Fruit fly (Drosophila melanogaster) whole organism, prepupa: ENCODE measurements around the gene CG42635.

ENCODE experiments used
- CG10631 ChIP-seq: fragments of 200-800 bp; sonication (Bioruptor generic); optimal IDR thresholded peaks from 2 replicates; lab custom pipeline; 2016; ENCODE audit warnings: missing biosample characterization, missing genetic modification characterization
- CG11294 ChIP-seq: fragments of 200-800 bp; sonication (Bioruptor generic); IDR thresholded peaks from 2 replicates; pipeline ENCODE4 v1.3.6; 2022; ENCODE audit warnings: missing biosample characterization, missing genetic modification characterization
- CG11902 ChIP-seq: fragments of 200-800 bp; sonication (Bioruptor generic); optimal IDR thresholded peaks from 3 replicates; lab custom pipeline; 2016; ENCODE audit warnings: missing biosample characterization, missing genetic modification characterization
- CG15336 ChIP-seq: fragments of 200-800 bp; sonication (Bioruptor generic); IDR thresholded peaks from 2 replicates; pipeline ENCODE4 v1.3.6; 2022; ENCODE audit warnings: missing biosample characterization, missing genetic modification characterization
- CG1621 ChIP-seq: fragments of 200-800 bp; sonication (Bioruptor generic); optimal IDR thresholded peaks from 3 replicates; lab custom pipeline; 2018; ENCODE audit warnings: missing biosample characterization, mild to moderate bottlenecking, missing genetic modification characterization
- CG3032 ChIP-seq: fragments of 200-800 bp; optimal IDR thresholded peaks from 2 replicates; lab custom pipeline; 2019; ENCODE audit warnings: missing biosample characterization, mild to moderate bottlenecking, missing genetic modification characterization, moderate library complexity
- CG31627 ChIP-seq: fragments of 200-800 bp; sonication (Bioruptor generic); optimal IDR thresholded peaks from 3 replicates; lab custom pipeline; 2016; ENCODE audit warnings: missing biosample characterization, missing genetic modification characterization
- CG32006 ChIP-seq: fragments of 200-800 bp; sonication (Bioruptor generic); optimal IDR thresholded peaks from 3 replicates; lab custom pipeline; 2017; ENCODE audit warnings: missing biosample characterization, mild to moderate bottlenecking, missing genetic modification characterization
- CG34406 ChIP-seq: fragments of 200-800 bp; sonication (Bioruptor generic); optimal IDR thresholded peaks from 3 replicates; lab custom pipeline; 2016; ENCODE audit warnings: missing biosample characterization, missing genetic modification characterization
- CG3919 ChIP-seq: fragments of 200-800 bp; sonication (Bioruptor generic); optimal IDR thresholded peaks from 3 replicates; lab custom pipeline; 2016; ENCODE audit warnings: missing biosample characterization, missing genetic modification characterization
- CG4318 ChIP-seq: fragments of 200-800 bp; sonication (Bioruptor generic); optimal IDR thresholded peaks from 3 replicates; lab custom pipeline; 2017; ENCODE audit warnings: missing biosample characterization, mild to moderate bottlenecking, missing genetic modification characterization
- CG6163 ChIP-seq: fragments of 200-800 bp; sonication (Bioruptor generic); IDR thresholded peaks from 3 replicates; pipeline ENCODE4 v1.3.6; 2022; ENCODE audit warnings: missing biosample characterization, missing genetic modification characterization
- CG6276 ChIP-seq: fragments of 200-800 bp; sonication (Bioruptor generic); optimal IDR thresholded peaks from 2 replicates; lab custom pipeline; 2017; ENCODE audit warnings: missing biosample characterization, mild to moderate bottlenecking, missing genetic modification characterization
- CG6792 ChIP-seq: fragments of 200-800 bp; sonication (Bioruptor generic); optimal IDR thresholded peaks from 3 replicates; lab custom pipeline; 2016; ENCODE audit warnings: missing biosample characterization, missing genetic modification characterization
- CG6854 ChIP-seq: fragments of 200-800 bp; sonication (Bioruptor generic); optimal IDR thresholded peaks from 2 replicates; lab custom pipeline; 2017; ENCODE audit warnings: missing biosample characterization, mild to moderate bottlenecking, missing genetic modification characterization
- CG7368 ChIP-seq: fragments of 200-800 bp; sonication (Bioruptor generic); optimal IDR thresholded peaks from 3 replicates; lab custom pipeline; 2016; ENCODE audit warnings: missing biosample characterization, missing genetic modification characterization
- CG8119 ChIP-seq: fragments of 200-800 bp; sonication (Bioruptor generic); IDR thresholded peaks from 3 replicates; pipeline ENCODE4 v1.3.6; 2022; ENCODE audit warnings: missing biosample characterization, missing genetic modification characterization
- CG8319 ChIP-seq: fragments of 200-800 bp; sonication (Bioruptor generic); optimal IDR thresholded peaks from 3 replicates; lab custom pipeline; 2016; ENCODE audit warnings: missing biosample characterization, missing genetic modification characterization
- CG8632 ChIP-seq: fragments of 200-800 bp; sonication (Bioruptor generic); optimal IDR thresholded peaks from 3 replicates; lab custom pipeline; 2016; ENCODE audit warnings: missing biosample characterization, missing genetic modification characterization
- Eip93F ChIP-seq: fragments of 200-800 bp; sonication (Bioruptor generic); optimal IDR thresholded peaks from 2 replicates; lab custom pipeline; 2016; ENCODE audit warnings: missing biosample characterization, mild to moderate bottlenecking, missing genetic modification characterization
- Ets21C ChIP-seq: fragments of 200-800 bp; sonication (Bioruptor generic); optimal IDR thresholded peaks from 3 replicates; lab custom pipeline; 2016; ENCODE audit warnings: missing biosample characterization, missing genetic modification characterization
- Ets96B ChIP-seq: fragments of 200-800 bp; optimal IDR thresholded peaks from 2 replicates; lab custom pipeline; 2019; ENCODE audit warnings: missing biosample characterization, mild to moderate bottlenecking, missing genetic modification characterization, moderate library complexity
- Hr39 ChIP-seq: fragments of 200-800 bp; sonication (Bioruptor generic); optimal IDR thresholded peaks from 2 replicates; lab custom pipeline; 2016; ENCODE audit warnings: missing biosample characterization, missing genetic modification characterization
- Hr4 ChIP-seq: fragments of 200-800 bp; sonication (Bioruptor generic); optimal IDR thresholded peaks from 3 replicates; lab custom pipeline; 2016; ENCODE audit warnings: missing biosample characterization, missing genetic modification characterization
- Met ChIP-seq: fragments of 200-800 bp; sonication (Bioruptor generic); optimal IDR thresholded peaks from 3 replicates; lab custom pipeline; 2016; ENCODE audit warnings: missing biosample characterization, missing genetic modification characterization
- OdsH ChIP-seq: fragments of 200-800 bp; sonication (Bioruptor generic); optimal IDR thresholded peaks from 3 replicates; lab custom pipeline; 2016; ENCODE audit warnings: missing biosample characterization, missing genetic modification characterization
- Smox ChIP-seq: fragments of 200-800 bp; sonication (Bioruptor generic); optimal IDR thresholded peaks from 3 replicates; lab custom pipeline; 2016; ENCODE audit warnings: missing biosample characterization, missing genetic modification characterization
- Sox102F ChIP-seq: fragments of 200-800 bp; sonication (Bioruptor generic); optimal IDR thresholded peaks from 2 replicates; lab custom pipeline; 2016; ENCODE audit warnings: missing biosample characterization, mild to moderate bottlenecking, missing genetic modification characterization
- Sox14 ChIP-seq: fragments of 200-800 bp; sonication (Bioruptor generic); optimal IDR thresholded peaks from 3 replicates; lab custom pipeline; 2016; ENCODE audit warnings: missing biosample characterization, missing genetic modification characterization
- Sox15 ChIP-seq: fragments of 200-800 bp; sonication (Bioruptor generic); optimal IDR thresholded peaks from 3 replicates; lab custom pipeline; 2016; ENCODE audit warnings: missing biosample characterization, missing genetic modification characterization
- achi ChIP-seq: fragments of 200-800 bp; sonication (Bioruptor generic); optimal IDR thresholded peaks from 3 replicates; lab custom pipeline; 2016; ENCODE audit warnings: missing biosample characterization, missing genetic modification characterization
- cyc ChIP-seq: fragments of 200-800 bp; sonication (Bioruptor generic); optimal IDR thresholded peaks from 3 replicates; lab custom pipeline; 2016; ENCODE audit warnings: missing biosample characterization, missing genetic modification characterization
- dac ChIP-seq: fragments of 200-800 bp; sonication (Bioruptor generic); optimal IDR thresholded peaks from 2 replicates; lab custom pipeline; 2017; ENCODE audit warnings: missing biosample characterization, mild to moderate bottlenecking, missing genetic modification characterization
- eg ChIP-seq: fragments of 200-800 bp; sonication (Bioruptor generic); IDR thresholded peaks from 3 replicates; pipeline ENCODE4 v1.3.6; 2022; ENCODE audit warnings: missing biosample characterization, missing genetic modification characterization
- esn ChIP-seq: fragments of 200-800 bp; sonication (Bioruptor generic); optimal IDR thresholded peaks from 2 replicates; lab custom pipeline; 2016; ENCODE audit warnings: missing biosample characterization, mild to moderate bottlenecking, missing genetic modification characterization, moderate library complexity
- fd59A ChIP-seq: fragments of 200-800 bp; sonication (Bioruptor generic); optimal IDR thresholded peaks from 2 replicates; lab custom pipeline; 2017; ENCODE audit warnings: missing biosample characterization, mild to moderate bottlenecking, missing genetic modification characterization, missing genetic modification reagents
- fd85E ChIP-seq: fragments of 200-800 bp; sonication (Bioruptor generic); optimal IDR thresholded peaks from 3 replicates; lab custom pipeline; 2016; ENCODE audit warnings: missing biosample characterization, missing genetic modification characterization
- lz ChIP-seq: fragments of 200-800 bp; sonication (Bioruptor generic); optimal IDR thresholded peaks from 3 replicates; lab custom pipeline; 2016; ENCODE audit warnings: missing biosample characterization, missing genetic modification characterization
- pdm3 ChIP-seq: fragments of 200-800 bp; sonication (Bioruptor generic); optimal IDR thresholded peaks from 3 replicates; lab custom pipeline; 2016; ENCODE audit warnings: missing biosample characterization, missing genetic modification characterization
- salr ChIP-seq, 2 experiments: fragments of 200-800 bp; sonication (Bioruptor generic); optimal IDR thresholded peaks; 3 replicates each; lab custom pipeline; 2016 to 2018; ENCODE audit warnings: missing biosample characterization in 2 of 2, missing genetic modification characterization in 2 of 2, mild to moderate bottlenecking in 1 of 2
- ss ChIP-seq, 2 experiments: fragments of 200-800 bp; sonication (Bioruptor generic); optimal IDR thresholded peaks; 2 replicates in 1 of 2; 3 replicates in 1 of 2; lab custom pipeline; 2017 to 2018; ENCODE audit warnings: mild to moderate bottlenecking in 2 of 2, missing biosample characterization in 2 of 2, missing genetic modification characterization in 2 of 2, moderate library complexity in 1 of 2
- svp ChIP-seq: fragments of 200-800 bp; sonication (Bioruptor generic); peaks from one replicate; lab custom pipeline; 2016; ENCODE audit warnings: missing biosample characterization, missing genetic modification characterization
- topi ChIP-seq: fragments of 200-800 bp; sonication (Bioruptor generic); optimal IDR thresholded peaks from 3 replicates; lab custom pipeline; 2016; ENCODE audit warnings: missing biosample characterization, missing genetic modification characterization
- vri ChIP-seq: fragments of 200-800 bp; sonication (Bioruptor generic); optimal IDR thresholded peaks from 3 replicates; lab custom pipeline; 2016; ENCODE audit warnings: missing biosample characterization, mild to moderate bottlenecking, missing genetic modification characterization

Gene CG42635

DNA sequence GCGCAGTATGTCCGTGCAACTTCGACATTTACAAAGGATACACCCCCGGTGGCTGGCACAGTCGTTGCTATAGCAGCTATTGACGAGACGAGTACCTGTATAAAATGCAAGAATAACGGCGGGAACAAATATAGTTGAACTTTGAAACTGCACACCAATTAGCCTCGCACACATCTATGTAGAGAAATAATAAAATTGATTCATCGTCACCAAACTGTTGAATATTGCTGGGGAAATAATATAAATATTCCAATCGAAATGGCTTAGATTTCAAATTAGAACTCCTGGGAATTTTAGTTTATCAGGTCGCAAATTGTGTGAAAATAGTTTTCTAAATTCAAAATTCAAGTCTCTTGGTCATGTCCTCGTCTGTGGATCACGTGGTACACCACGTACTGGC lies at the start of gene CG42635, which contains the start of gene CG42634:
TSS of gene CG42635 (plus strand) at position 301 of the 400 bp plus-strand sequence.
TSS of gene CG42634 (plus strand) at position 301 of the 400 bp plus-strand sequence.
- TF ChIP-seq CG7368: no peak
- no peak for TF ChIP-seq CG8119 (GFP tag; lab: Robert Waterston, UW)
- no peak for TF ChIP-seq lz (GFP tag; lab: Kevin White, UChicago)
- no peak for TF ChIP-seq Ets96B
- no peak for TF ChIP-seq CG6163 (GFP tag; lab: Robert Waterston, UW)
- TF ChIP-seq CG31627 (GFP tag; lab: Kevin White, UChicago): no peak
- TF ChIP-seq CG32006: no peak
- TF ChIP-seq ss (GFP tag; optimal IDR thresholded peaks at IDR 0.05; lab: Kevin White, UChicago): no peak
- TF ChIP-seq Sox102F: no peak
- no peak for TF ChIP-seq dac (GFP tag; lab: Kevin White, UChicago)
- TF ChIP-seq CG15336 (GFP tag; lab: Robert Waterston, UW): no peak

DNA sequence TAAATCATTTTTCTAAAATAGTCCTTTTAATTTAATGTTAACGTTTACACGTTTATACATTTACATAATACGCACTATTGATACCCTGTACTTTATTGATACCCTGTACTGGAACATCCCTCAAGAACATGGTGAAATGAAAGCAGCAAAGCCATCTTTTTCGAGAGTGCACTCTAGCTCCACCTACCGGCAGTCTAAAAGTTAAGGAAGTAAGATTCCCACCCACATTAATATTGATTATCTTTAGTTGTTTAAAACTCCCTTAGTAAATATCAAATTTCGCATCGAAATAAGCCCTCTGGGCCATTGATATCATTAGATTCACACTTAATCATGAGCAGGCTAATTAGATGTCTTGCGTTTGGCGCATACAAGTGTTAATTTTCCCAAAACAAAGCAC lies 49.4 kb upstream of the CG42635 start:
- no peak for TF ChIP-seq cyc (GFP tag; lab: Kevin White, UChicago)

DNA sequence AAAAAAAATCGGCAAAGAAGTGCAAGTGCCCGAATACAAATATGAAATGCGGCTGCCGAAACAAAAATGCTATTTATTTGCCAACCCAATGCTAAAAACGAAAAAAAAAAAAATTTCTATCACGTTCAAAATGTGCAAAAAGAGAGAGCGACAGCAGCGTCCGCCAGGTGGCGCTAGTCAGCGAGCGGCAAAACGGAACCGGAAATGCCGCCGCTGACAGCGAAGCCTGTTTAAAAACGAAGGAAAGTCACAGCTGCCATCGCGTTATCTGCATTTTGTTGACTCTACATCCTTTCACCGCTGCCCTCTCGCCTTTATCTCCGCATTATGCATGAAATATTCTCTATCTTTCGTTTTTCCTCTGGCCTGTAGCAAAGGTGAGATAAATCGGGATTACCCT lies 47.5 kb upstream of the CG42635 start:
- no peak for TF ChIP-seq vri (GFP tag; lab: Kevin White, UChicago)
- TF ChIP-seq CG31627 (GFP tag; lab: Kevin White, UChicago): no peak
- no peak for TF ChIP-seq topi (GFP tag; lab: Kevin White, UChicago)
- no peak for TF ChIP-seq cyc (GFP tag; lab: Kevin White, UChicago)
- no peak for TF ChIP-seq Eip93F (GFP tag; lab: Kevin White, UChicago)
- no peak for TF ChIP-seq CG15336 (GFP tag; lab: Robert Waterston, UW)
- TF ChIP-seq CG34406 (GFP tag; lab: Kevin White, UChicago): no peak
- no peak for TF ChIP-seq CG8119 (GFP tag; lab: Robert Waterston, UW)

DNA sequence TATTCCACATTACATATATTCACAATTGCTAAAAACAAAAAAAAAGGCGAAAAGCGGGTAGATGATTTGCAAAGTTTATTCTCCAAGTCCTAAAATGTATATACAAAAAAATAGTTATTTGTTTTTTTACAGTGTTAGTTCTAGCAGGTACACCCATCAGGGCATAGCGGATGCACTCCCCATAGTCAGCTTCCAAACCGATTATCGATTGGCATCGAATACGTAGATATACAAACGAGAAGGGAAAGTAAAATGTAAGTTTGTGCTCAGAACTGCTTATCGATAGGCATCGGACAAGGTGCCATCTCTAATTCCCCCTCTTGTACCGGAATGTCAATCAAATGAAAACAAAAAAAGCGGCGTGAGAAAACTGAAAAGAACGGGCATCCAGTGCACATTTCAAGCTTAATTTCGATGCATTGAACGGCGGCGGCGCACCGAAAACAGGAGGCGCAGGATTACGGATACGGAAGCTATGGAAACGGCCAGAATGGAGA lies 44.6 kb upstream of the CG42635 start, which contains the start of gene CG5674:
TSS of gene CG5674 (plus strand) at position 309 of the 497 bp plus-strand sequence.
- TF ChIP-seq achi (GFP tag; lab: Kevin White, UChicago): no peak
- TF ChIP-seq CG11902: no peak
- no peak for TF ChIP-seq Sox102F
- peak; percentile 75 for TF ChIP-seq Sox14
- 0 out of 3 replicates have a peak, but pooled peaks have one; percentile 29 for TF ChIP-seq CG8119 (GFP tag; lab: Robert Waterston, UW)
- no peak for TF ChIP-seq CG6792
- peak; percentile 30 for TF ChIP-seq Hr39 (GFP tag; lab: Kevin White, UChicago)
- no peak for TF ChIP-seq topi (GFP tag; lab: Kevin White, UChicago)
- peak; percentile 55 for TF ChIP-seq svp (GFP tag; lab: Kevin White, UChicago)
- no peak for TF ChIP-seq fd85E
- TF ChIP-seq salr (GFP tag; optimal IDR thresholded peaks at IDR 0.05; lab: Kevin White, UChicago): peak in 1 of 2 experiments; percentile 20
- peak; percentile 34 for TF ChIP-seq lz (GFP tag; lab: Kevin White, UChicago)
- no peak for TF ChIP-seq Met (GFP tag; lab: Kevin White, UChicago)
- TF ChIP-seq CG6163 (GFP tag; lab: Robert Waterston, UW): peak; percentile 57; the same call in 2 of the 3 replicates
- no peak for TF ChIP-seq CG8632 (GFP tag; lab: Kevin White, UChicago)
- TF ChIP-seq pdm3 (GFP tag; lab: Kevin White, UChicago): no peak
- TF ChIP-seq CG3032 (tag; lab: Kevin White, UChicago): no peak
- peak; percentile 28 for TF ChIP-seq Smox (GFP tag; lab: Kevin White, UChicago)
- TF ChIP-seq CG8319 (GFP tag; lab: Kevin White, UChicago): no peak
- TF ChIP-seq OdsH (GFP tag; lab: Kevin White, UChicago): no peak
- peak; percentile 48 for TF ChIP-seq CG31627 (GFP tag; lab: Kevin White, UChicago)
- TF ChIP-seq CG6276 (GFP tag; lab: Kevin White, UChicago): no peak
- TF ChIP-seq Sox15: no peak
- TF ChIP-seq CG3919 (GFP tag; lab: Kevin White, UChicago): peak; percentile 40
- peak; percentile 16 for TF ChIP-seq Ets21C
- TF ChIP-seq esn (GFP tag; lab: Kevin White, UChicago): no peak
- TF ChIP-seq Hr4 (GFP tag; lab: Kevin White, UChicago): peak; percentile 39
- TF ChIP-seq vri (GFP tag; lab: Kevin White, UChicago): no peak
- TF ChIP-seq CG6854 (GFP tag; lab: Kevin White, UChicago): no peak
- TF ChIP-seq Eip93F (GFP tag; lab: Kevin White, UChicago): no peak
- no peak for TF ChIP-seq fd59A (GFP tag; lab: Kevin White, UChicago)
- TF ChIP-seq CG11294 (GFP tag; lab: Robert Waterston, UW): 0 out of 2 replicates have a peak, but pooled peaks have one; percentile 22
- peak; percentile 11 for TF ChIP-seq CG4318 (GFP tag; lab: Kevin White, UChicago)
- TF ChIP-seq eg (GFP tag; lab: Robert Waterston, UW): peak; percentile 57; the same call in 1 of the 3 replicates
- TF ChIP-seq CG1621: no peak
- peak; percentile 45 for TF ChIP-seq CG10631
- TF ChIP-seq CG32006: no peak
- no peak for TF ChIP-seq dac (GFP tag; lab: Kevin White, UChicago)
